Worm (Caenorhabditis elegans) whole organism, late embryonic: ENCODE measurements around the gene ttc-7.

Experiments
- F13H6.1 ChIP-seq: sonication (generic microtip); optimal IDR thresholded peaks from 2 replicates; lab custom pipeline; 2016; ENCODE audit warnings: missing genetic modification characterization, missing compliant biosample characterization
- K02D7.2 ChIP-seq: sonication (generic microtip); optimal IDR thresholded peaks from 2 replicates; lab custom pipeline; 2017; ENCODE audit warnings: mild to moderate bottlenecking, missing genetic modification characterization, missing compliant biosample characterization
- T23F11.4 ChIP-seq: fragments of 200-800 bp; sonication (Bioruptor generic); optimal IDR thresholded peaks from 2 replicates; lab custom pipeline; 2018; ENCODE audit warnings: mild to moderate bottlenecking, missing genetic modification characterization, missing compliant biosample characterization
- Y22D7AL.16 ChIP-seq: sonication (generic microtip); optimal IDR thresholded peaks from 2 replicates; lab custom pipeline; 2016; ENCODE audit warnings: missing genetic modification characterization, missing compliant biosample characterization
- ahr-1 ChIP-seq: sonication (generic microtip); optimal IDR thresholded peaks from 2 replicates; lab custom pipeline; 2016; ENCODE audit warnings: missing genetic modification characterization, missing compliant biosample characterization
- ama-1 ChIP-seq: fragments of 150-350 bp; optimal IDR thresholded peaks from 2 replicates; lab custom pipeline; 2014
- ceh-14 ChIP-seq: sonication (generic microtip); optimal IDR thresholded peaks from 2 replicates; lab custom pipeline; 2016; ENCODE audit warnings: missing genotype, missing genetic modification characterization, missing compliant biosample characterization
- ceh-18 ChIP-seq: sonication (generic microtip); optimal IDR thresholded peaks from 2 replicates; lab custom pipeline; 2016; ENCODE audit warnings: missing genetic modification characterization, missing compliant biosample characterization
- ceh-2 ChIP-seq: sonication (generic microtip); optimal IDR thresholded peaks from 2 replicates; lab custom pipeline; 2016; ENCODE audit warnings: missing genotype, missing genetic modification characterization, missing compliant biosample characterization
- ceh-22 ChIP-seq: sonication (generic microtip); optimal IDR thresholded peaks from 2 replicates; lab custom pipeline; 2017; ENCODE audit warnings: missing biosample characterization, missing genetic modification characterization
- ceh-24 ChIP-seq: sonication (generic microtip); optimal IDR thresholded peaks from 2 replicates; lab custom pipeline; 2016; ENCODE audit warnings: mild to moderate bottlenecking, missing genetic modification characterization, missing compliant biosample characterization
- ceh-30 ChIP-seq: fragments of 150-350 bp; optimal IDR thresholded peaks from 2 replicates; lab custom pipeline; 2014; ENCODE audit warnings: missing biosample characterization, missing genetic modification characterization
- ceh-48 ChIP-seq: sonication (generic microtip); optimal IDR thresholded peaks from 2 replicates; lab custom pipeline; 2016; ENCODE audit warnings: missing genetic modification characterization, inconsistent platforms, missing compliant biosample characterization
- ceh-6 ChIP-seq: fragments of 200-800 bp; sonication (Bioruptor generic); optimal IDR thresholded peaks from 2 replicates; lab custom pipeline; 2018; ENCODE audit warnings: mild to moderate bottlenecking, missing genetic modification characterization, missing compliant biosample characterization
- che-1 ChIP-seq: sonication (generic microtip); optimal IDR thresholded peaks from 2 replicates; lab custom pipeline; 2016; ENCODE audit warnings: mild to moderate bottlenecking, missing genetic modification characterization, missing compliant biosample characterization
- dmd-4 ChIP-seq: sonication (generic microtip); optimal IDR thresholded peaks from 2 replicates; lab custom pipeline; 2016; ENCODE audit warnings: borderline replicate concordance, missing genetic modification characterization, missing compliant biosample characterization
- dve-1 ChIP-seq: sonication (generic microtip); optimal IDR thresholded peaks from 2 replicates; lab custom pipeline; 2017; ENCODE audit warnings: antibody characterized with exemption, mild to moderate bottlenecking, missing genetic modification characterization, missing compliant biosample characterization
- ets-4 ChIP-seq: sonication (generic microtip); optimal IDR thresholded peaks from 2 replicates; lab custom pipeline; 2016; ENCODE audit warnings: missing genetic modification characterization, missing compliant biosample characterization
- fax-1 ChIP-seq: sonication (generic microtip); optimal IDR thresholded peaks from 2 replicates; lab custom pipeline; 2016; ENCODE audit warnings: missing genotype, missing genetic modification characterization, missing compliant biosample characterization
- fkh-10 ChIP-seq: fragments of 150-350 bp; optimal IDR thresholded peaks from 2 replicates; lab custom pipeline; 2014; ENCODE audit warnings: missing biosample characterization, missing genetic modification reagents, missing genetic modification characterization
- fkh-6 ChIP-seq: sonication (generic microtip); optimal IDR thresholded peaks from 2 replicates; lab custom pipeline; 2016; ENCODE audit warnings: missing genetic modification characterization, missing compliant biosample characterization
- hlh-15 ChIP-seq: sonication (generic microtip); optimal IDR thresholded peaks from 2 replicates; lab custom pipeline; 2016; ENCODE audit warnings: missing genetic modification characterization, missing compliant biosample characterization
- hlh-30 ChIP-seq: sonication (generic microtip); optimal IDR thresholded peaks from 2 replicates; lab custom pipeline; 2017; ENCODE audit warnings: antibody characterized with exemption, missing genetic modification characterization, missing compliant biosample characterization; ENCODE audit not compliant: insufficient read depth
- hlh-6 ChIP-seq: sonication (generic microtip); optimal IDR thresholded peaks from 2 replicates; lab custom pipeline; 2016; ENCODE audit warnings: missing genotype, missing genetic modification characterization, missing compliant biosample characterization
- hlh-8 ChIP-seq: sonication (generic microtip); optimal IDR thresholded peaks from 2 replicates; lab custom pipeline; 2016; ENCODE audit warnings: missing genotype, missing genetic modification characterization, missing compliant biosample characterization
- lim-6 ChIP-seq: sonication (generic microtip); optimal IDR thresholded peaks from 2 replicates; lab custom pipeline; 2016; ENCODE audit warnings: missing genetic modification characterization, missing compliant biosample characterization
- lin-11 ChIP-seq: fragments of 200-800 bp; sonication (Bioruptor generic); optimal IDR thresholded peaks from 2 replicates; lab custom pipeline; 2018; ENCODE audit warnings: mild to moderate bottlenecking, missing genetic modification characterization, missing compliant biosample characterization
- madf-2 ChIP-seq: sonication (generic microtip); optimal IDR thresholded peaks from 2 replicates; lab custom pipeline; 2017; ENCODE audit warnings: missing genetic modification characterization, missing compliant biosample characterization
- nhr-11 ChIP-seq: fragments of 150-350 bp; optimal IDR thresholded peaks from 2 replicates; lab custom pipeline; 2014; ENCODE audit warnings: missing biosample characterization, missing genetic modification characterization
- npax-4 ChIP-seq: sonication (generic microtip); optimal IDR thresholded peaks from 2 replicates; lab custom pipeline; 2016; ENCODE audit warnings: missing genetic modification characterization, missing compliant biosample characterization
- odd-2 ChIP-seq: sonication (generic microtip); optimal IDR thresholded peaks from 2 replicates; lab custom pipeline; 2017; ENCODE audit warnings: antibody characterized with exemption, mild to moderate bottlenecking, missing genetic modification characterization, missing compliant biosample characterization
- pag-3 ChIP-seq: sonication (generic microtip); optimal IDR thresholded peaks from 2 replicates; lab custom pipeline; 2016; ENCODE audit warnings: missing compliant biosample characterization, missing genetic modification characterization, borderline replicate concordance
- pat-9 ChIP-seq: fragments of 200-800 bp; sonication (Bioruptor generic); optimal IDR thresholded peaks from 2 replicates; lab custom pipeline; 2018; ENCODE audit warnings: mild to moderate bottlenecking, missing genetic modification characterization, moderate library complexity, missing compliant biosample characterization
- pax-1 ChIP-seq: fragments of 150-350 bp; optimal IDR thresholded peaks from 2 replicates; lab custom pipeline; 2014; ENCODE audit warnings: missing biosample characterization, missing genetic modification characterization
- pqm-1 ChIP-seq: sonication (generic microtip); optimal IDR thresholded peaks from 2 replicates; lab custom pipeline; 2016; ENCODE audit warnings: missing genetic modification characterization, missing compliant biosample characterization
- pros-1 ChIP-seq: fragments of 150-350 bp; optimal IDR thresholded peaks from 2 replicates; lab custom pipeline; 2014; ENCODE audit warnings: missing biosample characterization, missing genetic modification reagents, missing genetic modification characterization
- ref-2 ChIP-seq: sonication (generic microtip); optimal IDR thresholded peaks from 2 replicates; lab custom pipeline; 2016; ENCODE audit warnings: missing genetic modification characterization, missing compliant biosample characterization
- rnt-1 ChIP-seq: sonication (generic microtip); optimal IDR thresholded peaks from 2 replicates; lab custom pipeline; 2016; ENCODE audit warnings: missing genetic modification characterization, missing compliant biosample characterization
- sdc-2 ChIP-seq: sonication (generic microtip); optimal IDR thresholded peaks from 2 replicates; lab custom pipeline; 2016; ENCODE audit warnings: missing genotype, missing genetic modification characterization, missing compliant biosample characterization
- sox-2 ChIP-seq: fragments of 200-800 bp; sonication (Bioruptor generic); IDR thresholded peaks from 2 replicates; pipeline ENCODE4 v1.3.6; 2022; ENCODE audit warnings: missing genetic modification reagents, missing genetic modification characterization, missing compliant biosample characterization
- sox-4 ChIP-seq: sonication (generic microtip); optimal IDR thresholded peaks from 2 replicates; lab custom pipeline; 2017; ENCODE audit warnings: mild to moderate bottlenecking, missing genetic modification characterization, inconsistent platforms, missing compliant biosample characterization
- tbx-2 ChIP-seq: sonication (generic microtip); optimal IDR thresholded peaks from 2 replicates; lab custom pipeline; 2016; ENCODE audit warnings: missing genetic modification characterization, missing compliant biosample characterization
- tbx-7 ChIP-seq: sonication (generic microtip); optimal IDR thresholded peaks from 2 replicates; lab custom pipeline; 2016; ENCODE audit warnings: missing genotype, missing genetic modification characterization, missing compliant biosample characterization
- ttx-3 ChIP-seq: sonication (generic microtip); optimal IDR thresholded peaks from 2 replicates; lab custom pipeline; 2016; ENCODE audit warnings: missing genetic modification reagents, missing genetic modification characterization, missing compliant biosample characterization
- unc-3 ChIP-seq, 2 experiments: fragments of 200-800 bp in 1 of 2; sonication (Bioruptor generic) in 1 of 2; sonication (generic microtip) in 1 of 2; conservative IDR thresholded peaks in 1 of 2; optimal IDR thresholded peaks in 1 of 2; 2 replicates each; pipeline versions ENCODE4 v1.3.6 to Lab custom; 2016 to 2022; ENCODE audit warnings: missing compliant biosample characterization in 2 of 2, missing genetic modification characterization in 2 of 2, missing genetic modification reagents in 1 of 2
- unc-42 ChIP-seq: sonication (generic microtip); optimal IDR thresholded peaks from 2 replicates; lab custom pipeline; 2016; ENCODE audit warnings: missing genotype, missing genetic modification characterization, missing compliant biosample characterization
- unc-55 ChIP-seq: sonication (generic microtip); optimal IDR thresholded peaks from 2 replicates; lab custom pipeline; 2017; ENCODE audit warnings: missing biosample characterization, missing genetic modification reagents, missing genetic modification characterization
- unc-86 ChIP-seq: sonication (generic microtip); optimal IDR thresholded peaks from 2 replicates; lab custom pipeline; 2016; ENCODE audit warnings: missing genetic modification characterization, missing compliant biosample characterization

ttc-7 gene

DNA sequence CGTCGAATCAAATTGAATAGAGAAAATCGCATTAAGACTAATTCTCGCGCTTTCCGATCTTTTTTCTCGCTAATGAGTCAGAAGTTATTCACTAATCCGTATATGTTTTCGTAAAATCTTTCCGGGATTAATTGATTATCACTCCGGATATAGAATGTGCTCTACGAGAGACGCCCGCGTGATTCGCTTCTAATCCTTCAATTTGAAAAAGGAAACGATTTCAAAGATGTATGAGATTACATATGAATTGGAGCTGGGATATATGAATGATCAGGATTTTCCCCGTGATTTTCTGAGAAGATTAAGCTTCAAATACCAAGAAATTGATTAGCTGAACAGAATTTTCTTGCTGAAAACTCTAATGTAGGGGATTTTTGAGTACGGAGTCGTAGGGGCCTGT, 62.3 kb downstream of the ttc-7 start:
- TF ChIP-seq fkh-10 (GFP tag; lab: Kevin White, UChicago) (no peak), Y22D7AL.16 (tag; lab: Kevin White, UChicago) (no peak), unc-55 (GFP tag; lab: Kevin White, UChicago) (no peak), hlh-30 (tag; lab: Kevin White, UChicago) (no peak), dve-1 (tag; lab: Kevin White, UChicago) (peak; percentile 1), unc-42 (peak; percentile 40)

DNA sequence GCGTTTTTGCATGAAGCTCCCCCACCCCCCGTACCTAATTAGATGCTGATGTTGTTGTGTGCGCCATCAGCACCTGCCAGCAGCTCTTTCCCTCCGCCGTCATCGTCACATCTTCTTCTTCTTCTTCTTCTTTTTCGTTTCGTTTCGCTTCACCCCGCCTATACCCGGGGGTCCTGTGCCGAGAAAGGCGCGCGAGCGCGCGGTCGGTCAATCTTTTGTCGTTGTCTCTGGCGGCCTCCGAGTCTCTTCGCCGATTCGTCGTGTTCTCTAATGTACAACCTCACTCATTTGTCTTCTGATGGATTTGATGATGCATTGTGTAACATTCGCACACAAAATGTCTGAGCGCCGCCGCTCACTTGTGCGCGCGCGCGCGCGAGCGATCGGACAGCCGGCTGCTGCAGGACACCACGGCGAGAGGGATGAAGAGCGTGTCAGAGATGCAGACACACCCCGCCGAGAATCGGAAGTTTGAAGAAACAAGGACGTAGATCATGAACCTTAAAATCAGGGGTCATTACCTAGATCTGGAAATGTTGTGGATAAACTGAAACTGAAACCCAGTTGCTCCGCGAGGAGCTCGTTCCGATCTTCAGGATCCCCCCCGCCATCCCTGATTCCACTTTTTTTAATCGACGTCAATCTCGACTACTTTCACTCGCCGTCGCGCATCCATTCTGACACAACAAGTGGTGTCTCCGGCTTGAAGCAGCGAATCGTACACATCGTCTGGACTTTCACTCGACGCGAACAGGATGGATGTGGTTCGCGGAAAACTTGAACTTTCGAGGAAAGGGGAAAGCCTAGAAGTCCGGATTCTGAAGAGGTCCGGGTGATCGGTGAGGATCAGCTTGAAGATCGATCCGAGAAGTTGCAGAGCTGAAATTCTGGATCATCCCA, 63.4 kb downstream of the ttc-7 start:
- TF ChIP-seq pag-3 (tag; lab: Kevin White, UChicago) (no peak), nhr-11 (no peak), K02D7.2 (no peak), unc-3 (GFP tag; conservative IDR thresholded peaks at IDR 0.05; lab: Robert Waterston, UW) (no peak), unc-3 (tag; optimal IDR thresholded peaks at IDR 0.05; lab: Kevin White, UChicago) (peak; percentile 13), fkh-6 (tag; lab: Kevin White, UChicago) (no peak), ceh-48 (tag; lab: Kevin White, UChicago) (no peak), ttx-3 (peak; percentile 6), T23F11.4 (peak; percentile 25), ceh-14 (tag; lab: Kevin White, UChicago) (peak; percentile 83), sdc-2 (tag; lab: Kevin White, UChicago) (no peak), sox-4 (tag; lab: Kevin White, UChicago) (no peak), dmd-4 (tag; lab: Kevin White, UChicago) (peak; percentile 87), hlh-30 (tag; lab: Kevin White, UChicago) (peak; percentile 57), ceh-22 (tag; lab: Kevin White, UChicago) (no peak), lin-11 (tag; lab: Kevin White, UChicago) (no peak), odd-2 (tag; lab: Kevin White, UChicago) (no peak), pat-9 (peak; percentile 92), hlh-15 (tag; lab: Kevin White, UChicago) (no peak), fkh-10 (GFP tag; lab: Kevin White, UChicago) (no peak), unc-86 (peak; percentile 62), tbx-7 (tag; lab: Kevin White, UChicago) (peak; percentile 17), rnt-1 (tag; lab: Kevin White, UChicago) (peak; percentile 98), ets-4 (peak; percentile 66), ceh-24 (tag; lab: Kevin White, UChicago) (no peak), pros-1 (tag; lab: Kevin White, UChicago) (peak; percentile 92), ceh-2 (tag; lab: Kevin White, UChicago) (peak; percentile 74), pax-1 (tag; lab: Kevin White, UChicago) (no peak), Y22D7AL.16 (tag; lab: Kevin White, UChicago) (no peak), npax-4 (tag; lab: Kevin White, UChicago) (no peak), ahr-1 (no peak), ceh-6 (GFP tag; lab: Kevin White, UChicago) (no peak), hlh-8 (no peak), ama-1 (no peak), lim-6 (tag; lab: Kevin White, UChicago) (no peak), F13H6.1 (peak; percentile 90), ref-2 (peak; percentile 94), hlh-6 (tag; lab: Kevin White, UChicago) (no peak), che-1 (no peak), tbx-2 (peak; percentile 93), ceh-30 (tag; lab: Kevin White, UChicago) (no peak), unc-55 (GFP tag; lab: Kevin White, UChicago) (peak; percentile 99), sox-2 (GFP tag; lab: Robert Waterston, UW) (no peak), madf-2 (tag; lab: Kevin White, UChicago) (peak; percentile 14), unc-42 (peak; percentile 51), fax-1 (tag; lab: Kevin White, UChicago) (peak; percentile 7), dve-1 (tag; lab: Kevin White, UChicago) (peak; percentile 7), pqm-1 (tag; lab: Kevin White, UChicago) (no peak), ceh-18 (tag; lab: Kevin White, UChicago) (peak; percentile 94)
